Worm (Caenorhabditis elegans): ENCODE results near the gene ptr-19.
"Not testable (repeated sequence)": the region's sequence is repeated elsewhere in the genome, so short reads cannot be mapped to it uniquely, and the experiment has no call there.

Gene ptr-19

ce11 chrIII:10747620-10748479 is 33.8 kb upstream of the ptr-19 start, which contains the start of the genes ran-1 and dkc-1 (continued):
- TF ChIP-seq egl-27 (tag; optimal IDR thresholded peaks at IDR 0.05): no peak
- no peak for TF ChIP-seq sox-4 (tag; optimal IDR thresholded peaks at IDR 0.05)
- TF ChIP-seq grh-1 (GFP tag; IDR thresholded peaks at IDR 0.05): no peak
- TF ChIP-seq dpl-1 (GFP tag; optimal IDR thresholded peaks at IDR 0.05): peak; percentile 84 to 89 (median 84)
- no peak for TF ChIP-seq ceh-88 (GFP tag; IDR thresholded peaks at IDR 0.05)
- TF ChIP-seq C34B4.2 (tag; optimal IDR thresholded peaks at IDR 0.05): no peak
- TF ChIP-seq nhr-12 (tag; optimal IDR thresholded peaks at IDR 0.05): no peak
- TF ChIP-seq hlh-4 (tag; optimal IDR thresholded peaks at IDR 0.05): no peak
- TF ChIP-seq lin-39 (tag; optimal IDR thresholded peaks at IDR 0.05): no peak
- TF ChIP-seq efl-3 (GFP tag; optimal IDR thresholded peaks at IDR 0.05): no peak
- no peak for TF ChIP-seq vab-15 (tag; optimal IDR thresholded peaks at IDR 0.05)
- peak; percentile 23 for TF ChIP-seq isw-1 (GFP tag; IDR thresholded peaks at IDR 0.05)
- TF ChIP-seq ama-1 (optimal IDR thresholded peaks at IDR 0.05): no peak
- peak; percentile 78 for TF ChIP-seq snu-23 (GFP tag; optimal IDR thresholded peaks at IDR 0.05)
- TF ChIP-seq sup-37 (GFP tag; optimal IDR thresholded peaks at IDR 0.05): no peak
- no peak for TF ChIP-seq pqm-1 (tag; optimal IDR thresholded peaks at IDR 0.05)
- no peak for TF ChIP-seq blmp-1 (tag; optimal IDR thresholded peaks at IDR 0.05)
- TF ChIP-seq ces-1 (GFP tag; optimal IDR thresholded peaks at IDR 0.05): no peak
- no peak for TF ChIP-seq unc-98 (GFP tag; IDR thresholded peaks at IDR 0.05)
- peak; percentile 59 for TF ChIP-seq nhr-77 (tag; optimal IDR thresholded peaks at IDR 0.05)
- TF ChIP-seq lin-13 (GFP tag; optimal IDR thresholded peaks at IDR 0.05): peak; percentile 16
- TF ChIP-seq mdl-1 (tag; optimal IDR thresholded peaks at IDR 0.05): peak in 1 of 2 experiments; percentile 53
- TF ChIP-seq pag-3 (tag; optimal IDR thresholded peaks at IDR 0.05; ENCODE audit: borderline replicate concordance, insufficient read depth): no peak
- TF ChIP-seq swsn-7 (tag; optimal IDR thresholded peaks at IDR 0.05): peak; percentile 56
- peak; percentile 42 for TF ChIP-seq jun-1 (tag; optimal IDR thresholded peaks at IDR 0.05)
- TF ChIP-seq C04F5.9 (tag; optimal IDR thresholded peaks at IDR 0.05): no peak
- no peak for TF ChIP-seq unc-30 (tag; optimal IDR thresholded peaks at IDR 0.05)
- TF ChIP-seq egl-13 (tag; optimal IDR thresholded peaks at IDR 0.05): no peak
- no peak for TF ChIP-seq ceh-63 (GFP tag; optimal IDR thresholded peaks at IDR 0.05)
- TF ChIP-seq nhr-76 (tag; optimal IDR thresholded peaks at IDR 0.05): no peak
- no peak for TF ChIP-seq hpl-2 (GFP tag; optimal IDR thresholded peaks at IDR 0.05)
- no peak for TF ChIP-seq fos-1 (tag; optimal IDR thresholded peaks at IDR 0.05)
- TF ChIP-seq mep-1 (tag; optimal IDR thresholded peaks at IDR 0.05): peak; percentile 72
- TF ChIP-seq xbp-1 (tag; optimal IDR thresholded peaks at IDR 0.05): peak; percentile 55
- TF ChIP-seq ceh-90 (tag; optimal IDR thresholded peaks at IDR 0.05): no peak
- TF ChIP-seq snpc-4 (tag; optimal IDR thresholded peaks at IDR 0.05): peak; percentile 42
- TF ChIP-seq unc-62 (GFP tag; optimal IDR thresholded peaks at IDR 0.05): no peak
- TF ChIP-seq mef-2 (tag; optimal IDR thresholded peaks at IDR 0.05): no peak
- no peak for TF ChIP-seq ets-5 (GFP tag; IDR thresholded peaks at IDR 0.05)

DNA sequence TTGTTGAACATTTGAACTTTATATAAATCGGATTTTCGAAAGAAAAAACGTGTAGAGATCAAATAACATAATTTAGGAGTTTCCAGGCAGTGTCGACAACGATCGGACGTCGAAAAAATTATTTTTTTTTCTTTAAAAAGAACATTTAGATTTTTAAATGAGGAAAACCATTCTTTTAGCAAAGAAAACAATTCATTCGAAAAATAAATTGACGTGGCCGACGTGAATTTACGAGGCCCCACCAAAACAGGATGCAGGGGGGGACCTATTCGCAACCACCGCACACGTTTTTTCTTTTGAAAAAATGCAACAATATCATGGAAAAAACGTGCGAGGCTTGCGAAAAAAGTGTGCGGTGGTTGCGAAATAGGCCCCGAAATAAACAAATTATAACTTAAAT is 31.6 kb upstream of the ptr-19 start, which contains the start of gene enu-3.6:
Gene enu-3.6 (plus strand): TSS at position 392 of the 400 bp plus-strand sequence.
- not testable (repeated sequence) for TF ChIP-seq unc-30, nhr-47, ceh-90 (tag; optimal IDR thresholded peaks at IDR 0.05)

ce11 chrIII:10754379-10754778 is 27.3 kb upstream of the ptr-19 start:
- TF ChIP-seq lin-35 (GFP tag; optimal IDR thresholded peaks at IDR 0.05) (no peak), efl-1 (optimal IDR thresholded peaks at IDR 0.05) (no peak), efl-1 (GFP tag; optimal IDR thresholded peaks at IDR 0.05 in 1 of 2) (peak in 1 of 2 experiments; percentile 95)
